Worm (Caenorhabditis elegans) whole organism, L1 larva: ENCODE data around the gene srt-38.

ENCODE experiments used
- C34B4.2 ChIP-seq: sonication (generic microtip); optimal IDR thresholded peaks from 2 replicates; lab custom pipeline; 2017; ENCODE audit warnings: mild to moderate bottlenecking, missing genetic modification characterization, missing compliant biosample characterization
- F16B12.6 ChIP-seq: fragments of 150-350 bp; optimal IDR thresholded peaks from 2 replicates; lab custom pipeline; 2014; ENCODE audit warnings: missing biosample characterization, missing genetic modification characterization
- aha-1 ChIP-seq: fragments of 150-350 bp; optimal IDR thresholded peaks from 2 replicates; lab custom pipeline; 2014; ENCODE audit warnings: missing biosample characterization, missing genetic modification characterization
- blmp-1 ChIP-seq: fragments of 150-350 bp; optimal IDR thresholded peaks from 2 replicates; lab custom pipeline; 2014; ENCODE audit warnings: missing biosample characterization, missing genetic modification characterization
- ceh-82 ChIP-seq, 3 experiments: fragments of 150-350 bp in 1 of 3; sonication (generic microtip) in 2 of 3; optimal IDR thresholded peaks; 2 replicates each; lab custom pipeline; 2014 to 2017; ENCODE audit warnings: missing biosample characterization in 3 of 3, missing genetic modification characterization in 3 of 3
- ceh-88 ChIP-seq: fragments of 200-800 bp; sonication (Bioruptor generic); IDR thresholded peaks from 2 replicates; pipeline ENCODE4 v1.3.6; 2022; ENCODE audit warnings: missing genetic modification characterization, missing compliant biosample characterization
- ces-1 ChIP-seq: fragments of 150-350 bp; optimal IDR thresholded peaks from 2 replicates; lab custom pipeline; 2014; ENCODE audit warnings: missing biosample characterization, missing genetic modification reagents, missing genetic modification characterization
- dpl-1 ChIP-seq, 3 experiments: fragments of 150-350 bp in 2 of 3; sonication (generic microtip) in 1 of 3; optimal IDR thresholded peaks; 2 replicates each; lab custom pipeline; 2014 to 2017; ENCODE audit warnings: missing biosample characterization in 3 of 3, missing genetic modification characterization in 3 of 3, missing genetic modification reagents in 3 of 3
- efl-1 ChIP-seq, 4 experiments: fragments of 150-350 bp; optimal IDR thresholded peaks in 3 of 4; peaks in 1 of 4; 1 replicate in 1 of 4; 2 replicates in 3 of 4; lab custom pipeline; 2014; ENCODE audit warnings: missing biosample characterization in 2 of 4, missing genetic modification characterization in 2 of 4, missing genetic modification reagents in 2 of 4
- efl-3 ChIP-seq: fragments of 200-800 bp; sonication (Bioruptor generic); optimal IDR thresholded peaks from 2 replicates; lab custom pipeline; 2018; ENCODE audit warnings: mild to moderate bottlenecking, missing genetic modification characterization, missing compliant biosample characterization
- egl-13 ChIP-seq: sonication (generic microtip); optimal IDR thresholded peaks from 2 replicates; lab custom pipeline; 2016; ENCODE audit warnings: missing genotype, missing genetic modification reagents, missing genetic modification characterization, missing compliant biosample characterization
- egl-27 ChIP-seq, 2 experiments: fragments of 150-350 bp in 1 of 2; sonication (generic microtip); optimal IDR thresholded peaks; 3 replicates each; lab custom pipeline; 2017 to 2018; ENCODE audit warnings: missing biosample characterization in 2 of 2, missing genetic modification characterization in 2 of 2, missing genetic modification reagents in 2 of 2
- elt-2 ChIP-seq: sonication (generic microtip); optimal IDR thresholded peaks from 2 replicates; lab custom pipeline; 2016; ENCODE audit warnings: missing genetic modification characterization, mild to moderate bottlenecking, inconsistent platforms, missing compliant biosample characterization, missing genetic modification reagents
- elt-3 ChIP-seq, 6 experiments: fragments of 150-350 bp in 1 of 6; sonication (generic microtip); optimal IDR thresholded peaks; 2 replicates each; lab custom pipeline; 2017 to 2018; ENCODE audit warnings: missing biosample characterization in 6 of 6, missing genetic modification characterization in 6 of 6, inconsistent platforms in 1 of 6
- fkh-8 ChIP-seq: sonication (generic microtip); optimal IDR thresholded peaks from 2 replicates; lab custom pipeline; 2016; ENCODE audit warnings: mild to moderate bottlenecking, missing genetic modification characterization, missing compliant biosample characterization
- grh-1 ChIP-seq: fragments of 200-800 bp; sonication (Bioruptor generic); IDR thresholded peaks from 2 replicates; pipeline ENCODE4 v1.3.6; 2022; ENCODE audit warnings: missing genetic modification reagents, missing genetic modification characterization, missing compliant biosample characterization
- hlh-4 ChIP-seq: sonication (generic microtip); optimal IDR thresholded peaks from 2 replicates; lab custom pipeline; 2016; ENCODE audit warnings: mild to moderate bottlenecking, missing genetic modification characterization, missing compliant biosample characterization
- irx-1 ChIP-seq: sonication (generic microtip); optimal IDR thresholded peaks from 2 replicates; lab custom pipeline; 2016; ENCODE audit warnings: missing genetic modification characterization, missing compliant biosample characterization
- isw-1 ChIP-seq: fragments of 200-800 bp; sonication (Bioruptor generic); IDR thresholded peaks from 2 replicates; pipeline ENCODE4 v1.3.6; 2022; ENCODE audit warnings: missing genetic modification characterization, missing compliant biosample characterization
- lin-14 ChIP-seq: fragments of 200-800 bp; sonication (Bioruptor generic); optimal IDR thresholded peaks from 2 replicates; lab custom pipeline; 2018; ENCODE audit warnings: mild to moderate bottlenecking, missing genetic modification characterization, moderate library complexity, missing compliant biosample characterization
- lin-35 ChIP-seq, 2 experiments: fragments of 150-350 bp; optimal IDR thresholded peaks; 2 replicates each; lab custom pipeline; 2014; ENCODE audit warnings: missing biosample characterization in 2 of 2, missing genetic modification characterization in 2 of 2, missing genetic modification reagents in 2 of 2
- lin-39 ChIP-seq: fragments of 150-350 bp; optimal IDR thresholded peaks from 2 replicates; lab custom pipeline; 2014; ENCODE audit warnings: missing biosample characterization, missing genetic modification reagents, missing genetic modification characterization
- lsy-2 ChIP-seq, 2 experiments: fragments of 150-350 bp; optimal IDR thresholded peaks; 2 replicates each; lab custom pipeline; 2014; ENCODE audit warnings: missing biosample characterization in 2 of 2, missing genetic modification characterization in 2 of 2
- mdl-1 ChIP-seq, 2 experiments: fragments of 150-350 bp; optimal IDR thresholded peaks; 2 replicates each; lab custom pipeline; 2014 to 2017; ENCODE audit warnings: missing biosample characterization in 2 of 2, missing genetic modification characterization in 2 of 2, inconsistent platforms in 1 of 2
- nhr-11 ChIP-seq: fragments of 150-350 bp; optimal IDR thresholded peaks from 2 replicates; lab custom pipeline; 2014; ENCODE audit warnings: missing biosample characterization, missing genetic modification characterization
- nhr-237 ChIP-seq: fragments of 150-350 bp; optimal IDR thresholded peaks from 2 replicates; lab custom pipeline; 2014; ENCODE audit warnings: missing biosample characterization, missing genetic modification characterization
- nhr-71 ChIP-seq: sonication (generic microtip); optimal IDR thresholded peaks from 2 replicates; lab custom pipeline; 2016; ENCODE audit warnings: mild to moderate bottlenecking, missing genetic modification characterization, moderate library complexity, missing compliant biosample characterization
- nhr-76 ChIP-seq: sonication (generic microtip); optimal IDR thresholded peaks from 2 replicates; lab custom pipeline; 2017; ENCODE audit warnings: missing biosample characterization, missing genetic modification characterization
- nhr-77 ChIP-seq: fragments of 150-350 bp; optimal IDR thresholded peaks from 2 replicates; lab custom pipeline; 2014; ENCODE audit warnings: missing biosample characterization, missing genetic modification characterization
- nhr-84 ChIP-seq: sonication (generic microtip); optimal IDR thresholded peaks from 2 replicates; lab custom pipeline; 2017; ENCODE audit warnings: missing biosample characterization, missing genetic modification characterization
- nhr-85 ChIP-seq: sonication (generic microtip); peaks from one replicate; lab custom pipeline; 2016; ENCODE audit warnings: missing genetic modification characterization, inconsistent platforms, missing compliant biosample characterization
- pax-3 ChIP-seq: fragments of 200-800 bp; sonication (Bioruptor generic); optimal IDR thresholded peaks from 2 replicates; lab custom pipeline; 2018; ENCODE audit warnings: mild to moderate bottlenecking, missing genetic modification characterization, moderate library complexity, missing compliant biosample characterization
- rnt-1 ChIP-seq: sonication (generic microtip); optimal IDR thresholded peaks from 2 replicates; lab custom pipeline; 2016; ENCODE audit warnings: mild to moderate bottlenecking, missing genetic modification characterization, moderate library complexity, missing compliant biosample characterization
- skn-1 ChIP-seq: fragments of 150-350 bp; optimal IDR thresholded peaks from 2 replicates; lab custom pipeline; 2014; ENCODE audit warnings: missing biosample characterization, missing genetic modification characterization
- sox-4 ChIP-seq: sonication (generic microtip); optimal IDR thresholded peaks from 2 replicates; lab custom pipeline; 2016; ENCODE audit warnings: missing genetic modification characterization, missing compliant biosample characterization
- sup-37 ChIP-seq: fragments of 200-800 bp; sonication (Bioruptor generic); optimal IDR thresholded peaks from 2 replicates; lab custom pipeline; 2018; ENCODE audit warnings: mild to moderate bottlenecking, missing genetic modification characterization, missing compliant biosample characterization
- swsn-7 ChIP-seq: sonication (generic microtip); optimal IDR thresholded peaks from 2 replicates; lab custom pipeline; 2016; ENCODE audit warnings: missing genetic modification characterization, missing compliant biosample characterization
- tbx-2 ChIP-seq: sonication (generic microtip); optimal IDR thresholded peaks from 2 replicates; lab custom pipeline; 2016; ENCODE audit warnings: missing genetic modification characterization, missing compliant biosample characterization
- unc-30 ChIP-seq: sonication (generic microtip); optimal IDR thresholded peaks from 2 replicates; lab custom pipeline; 2017; ENCODE audit warnings: missing biosample characterization, missing genetic modification characterization
- unc-86 ChIP-seq: sonication (generic microtip); optimal IDR thresholded peaks from 2 replicates; lab custom pipeline; 2016; ENCODE audit warnings: missing genetic modification characterization, missing compliant biosample characterization
- unc-98 ChIP-seq: fragments of 200-800 bp; sonication (Bioruptor generic); IDR thresholded peaks from 2 replicates; pipeline ENCODE4 v1.3.6; 2022; ENCODE audit warnings: missing genetic modification characterization, missing compliant biosample characterization
- vab-15 ChIP-seq: sonication (generic microtip); optimal IDR thresholded peaks from 2 replicates; lab custom pipeline; 2017; ENCODE audit warnings: missing genotype, mild to moderate bottlenecking, missing genetic modification characterization, missing compliant biosample characterization
- zip-4 ChIP-seq: fragments of 200-800 bp; sonication (Bioruptor generic); optimal IDR thresholded peaks from 2 replicates; lab custom pipeline; 2018; ENCODE audit warnings: mild to moderate bottlenecking, missing genetic modification characterization, moderate library complexity, missing compliant biosample characterization
- ztf-4 ChIP-seq: fragments of 150-350 bp; optimal IDR thresholded peaks from 2 replicates; lab custom pipeline; 2014; ENCODE audit warnings: missing biosample characterization, missing genetic modification characterization

The srt-38 gene

ce11 chrV:4248359-4248758 is 22.8 kb downstream of the srt-38 start:
- TF ChIP-seq zip-4 (GFP tag; lab: Kevin White, UChicago) (no peak), efl-1 (optimal IDR thresholded peaks at IDR 0.05; lab: Kevin White, UChicago) (no peak), efl-1 (GFP tag; optimal IDR thresholded peaks at IDR 0.05 in 1 of 2; lab: Kevin White, UChicago) (peak in 1 of 2 experiments; percentile 13)

- TF ChIP-seq nhr-76 (no peak), nhr-11 (no peak), ceh-88 (GFP tag; lab: Robert Waterston, UW) (no peak), grh-1 (GFP tag; lab: Robert Waterston, UW) (no peak), sup-37 (GFP tag; lab: Kevin White, UChicago) (no peak), unc-30 (tag; lab: Kevin White, UChicago) (no peak), sox-4 (tag; lab: Kevin White, UChicago) (no peak), unc-98 (GFP tag; lab: Robert Waterston, UW) (no peak), dpl-1 (GFP tag; optimal IDR thresholded peaks at IDR 0.05; lab: Kevin White, UChicago) (no peak), aha-1 (no peak), egl-27 (tag; optimal IDR thresholded peaks at IDR 0.05; lab: Kevin White, UChicago) (no peak), lin-39 (no peak)
- TF ChIP-seq, all 84 proteins: peak for 0
These were observed 28.7 kb downstream of the srt-38 start, which contains the start of gene srt-12 for ce11 chrV:4242431-4242830. srt-12 (minus strand) TSS chrV:4242531.

- TF ChIP-seq vab-15 (tag; lab: Kevin White, UChicago) (no peak), blmp-1 (tag; lab: Kevin White, UChicago) (no peak), nhr-84 (tag; lab: Kevin White, UChicago) (no peak), zip-4 (GFP tag; lab: Kevin White, UChicago) (no peak), egl-27 (tag; optimal IDR thresholded peaks at IDR 0.05; lab: Kevin White, UChicago) (no peak), elt-3 (tag; optimal IDR thresholded peaks at IDR 0.05; lab: Kevin White, UChicago) (no peak), elt-2 (tag; lab: Kevin White, UChicago) (no peak), nhr-77 (tag; lab: Kevin White, UChicago) (no peak), aha-1 (no peak), C34B4.2 (tag; lab: Kevin White, UChicago) (no peak), unc-86 (tag; lab: Kevin White, UChicago) (no peak), F16B12.6 (tag; lab: Kevin White, UChicago) (no peak), ces-1 (GFP tag; lab: Kevin White, UChicago) (no peak), irx-1 (no peak), lsy-2 (tag; optimal IDR thresholded peaks at IDR 0.05; lab: Kevin White, UChicago) (no peak), rnt-1 (tag; lab: Kevin White, UChicago) (no peak), swsn-7 (no peak), mdl-1 (tag; optimal IDR thresholded peaks at IDR 0.05; lab: Kevin White, UChicago) (no peak)
These were observed 29.6 kb downstream of the srt-38 start for ce11 chrV:4241555-4241954.

- TF ChIP-seq isw-1, result no peak
- TF ChIP-seq nhr-11, result no peak
- TF ChIP-seq tbx-2, result no peak
- no peak for TF ChIP-seq sup-37 (GFP tag; lab: Kevin White, UChicago)
- peak; percentile 66 for TF ChIP-seq hlh-4
- TF ChIP-seq nhr-71 (tag; lab: Kevin White, UChicago), result no peak
- TF ChIP-seq, all 84 proteins: peak for 1
These were observed 30.9 kb downstream of the srt-38 start, which contains the start of gene srh-204 for ce11 chrV:4240292-4240691. srh-204 (minus strand) TSS chrV:4240392.

- TF ChIP-seq efl-3 (GFP tag; lab: Kevin White, UChicago) (no peak), skn-1 (tag; lab: Kevin White, UChicago) (no peak), pax-3 (tag; lab: Kevin White, UChicago) (no peak), nhr-85 (tag; lab: Kevin White, UChicago) (no peak), sup-37 (GFP tag; lab: Kevin White, UChicago) (no peak), ces-1 (GFP tag; lab: Kevin White, UChicago) (no peak), ztf-4 (tag; lab: Kevin White, UChicago) (no peak), lin-39 (no peak), ceh-82 (tag; optimal IDR thresholded peaks at IDR 0.05; lab: Kevin White, UChicago) (no peak), lin-14 (GFP tag; lab: Kevin White, UChicago) (no peak), irx-1 (no peak), fkh-8 (tag; lab: Kevin White, UChicago) (no peak), lin-35 (GFP tag; optimal IDR thresholded peaks at IDR 0.05; lab: Kevin White, UChicago) (no peak), efl-1 (optimal IDR thresholded peaks at IDR 0.05; lab: Kevin White, UChicago) (no peak), efl-1 (GFP tag; optimal IDR thresholded peaks at IDR 0.05 in 1 of 2; lab: Kevin White, UChicago) (no peak), nhr-237 (no peak), elt-3 (tag; optimal IDR thresholded peaks at IDR 0.05; lab: Kevin White, UChicago) (no peak), egl-13 (no peak), nhr-77 (tag; lab: Kevin White, UChicago) (no peak), ceh-88 (GFP tag; lab: Robert Waterston, UW) (no peak)
These were observed 35.0 kb downstream of the srt-38 start, which contains the start of gene nlp-13 for ce11 chrV:4236118-4236517. nlp-13 (plus strand) TSS chrV:4236418.
